Fruit fly (Drosophila melanogaster) whole organism, pupa: ENCODE measurements around the gene milt.

Experiments used
- CG10348 ChIP-seq: fragments of 200-800 bp; sonication (Bioruptor generic); IDR thresholded peaks from 2 replicates; pipeline ENCODE4 v1.3.6; 2022; ENCODE audit warnings: missing biosample characterization, missing genetic modification characterization
- CG12605 ChIP-seq: fragments of 200-800 bp; sonication (Bioruptor generic); IDR thresholded peaks from 2 replicates; pipeline ENCODE4 v1.3.6; 2022; ENCODE audit warnings: missing biosample characterization, missing genetic modification characterization
- CG13204 ChIP-seq: fragments of 200-800 bp; sonication (Bioruptor generic); optimal IDR thresholded peaks from 2 replicates; lab custom pipeline; 2018; ENCODE audit warnings: missing biosample characterization, mild to moderate bottlenecking, missing genetic modification characterization, moderate library complexity
- CG14655 ChIP-seq: fragments of 200-800 bp; sonication (Bioruptor generic); optimal IDR thresholded peaks from 3 replicates; lab custom pipeline; 2017; ENCODE audit warnings: mild to moderate bottlenecking, missing biosample characterization, missing genetic modification reagents, missing genetic modification characterization
- CG15710 ChIP-seq: fragments of 200-800 bp; sonication (Bioruptor generic); optimal IDR thresholded peaks from 2 replicates; lab custom pipeline; 2018; ENCODE audit warnings: missing biosample characterization, mild to moderate bottlenecking, missing genetic modification characterization, moderate library complexity
- CG17806 ChIP-seq: fragments of 200-800 bp; sonication (Bioruptor generic); optimal IDR thresholded peaks from 2 replicates; lab custom pipeline; 2018; ENCODE audit warnings: missing biosample characterization, mild to moderate bottlenecking, missing genetic modification characterization, moderate library complexity
- CG32121 ChIP-seq: fragments of 200-800 bp; sonication (Bioruptor generic); IDR thresholded peaks from 2 replicates; pipeline ENCODE4 v1.3.6; 2022; ENCODE audit warnings: missing biosample characterization, missing genetic modification characterization
- CG34367 ChIP-seq: fragments of 200-800 bp; sonication (Bioruptor generic); optimal IDR thresholded peaks from 2 replicates; lab custom pipeline; 2018; ENCODE audit warnings: missing biosample characterization, mild to moderate bottlenecking, missing genetic modification characterization
- CG4496 ChIP-seq: fragments of 200-800 bp; sonication (Bioruptor generic); IDR thresholded peaks from 3 replicates; pipeline ENCODE4 v1.3.6; 2022; ENCODE audit warnings: missing biosample characterization, missing genetic modification characterization
- CG8159 ChIP-seq: fragments of 200-800 bp; sonication (Bioruptor generic); optimal IDR thresholded peaks from 3 replicates; lab custom pipeline; 2018; ENCODE audit warnings: missing biosample characterization, mild to moderate bottlenecking, missing genetic modification characterization, moderate library complexity
- CG8301 ChIP-seq: fragments of 200-800 bp; sonication (Bioruptor generic); optimal IDR thresholded peaks from 2 replicates; lab custom pipeline; 2018; ENCODE audit warnings: missing biosample characterization, mild to moderate bottlenecking, missing genetic modification characterization
- CG9948 ChIP-seq: fragments of 200-800 bp; sonication (Bioruptor generic); optimal IDR thresholded peaks from 2 replicates; lab custom pipeline; 2018; ENCODE audit warnings: missing biosample characterization, mild to moderate bottlenecking, missing genetic modification characterization, moderate library complexity
- D1 ChIP-seq: fragments of 200-800 bp; sonication (Bioruptor generic); optimal IDR thresholded peaks from 2 replicates; lab custom pipeline; 2018; ENCODE audit warnings: missing biosample characterization, mild to moderate bottlenecking, missing genetic modification characterization, moderate library complexity
- EcR ChIP-seq: fragments of 200-800 bp; sonication (Bioruptor generic); optimal IDR thresholded peaks from 3 replicates; lab custom pipeline; 2019; ENCODE audit warnings: missing biosample characterization, missing genetic modification characterization, mild to moderate bottlenecking, moderate library complexity, missing genetic modification reagents
- Ets98B ChIP-seq: fragments of 200-800 bp; sonication (Bioruptor generic); IDR thresholded peaks from 2 replicates; pipeline ENCODE4 v1.3.6; 2022; ENCODE audit warnings: missing biosample characterization, missing genetic modification characterization
- Pif1A ChIP-seq: fragments of 200-800 bp; sonication (Bioruptor generic); optimal IDR thresholded peaks from 3 replicates; lab custom pipeline; 2016; ENCODE audit warnings: missing biosample characterization, missing genetic modification characterization
- Pif1B ChIP-seq: fragments of 200-800 bp; sonication (Bioruptor generic); optimal IDR thresholded peaks from 3 replicates; lab custom pipeline; 2016; ENCODE audit warnings: missing biosample characterization, missing genetic modification characterization
- Snoo ChIP-seq: fragments of 200-800 bp; sonication (Bioruptor generic); optimal IDR thresholded peaks from 3 replicates; lab custom pipeline; 2017; ENCODE audit warnings: missing biosample characterization, mild to moderate bottlenecking, missing genetic modification characterization, inconsistent platforms
- fd96Ca ChIP-seq: fragments of 200-800 bp; sonication (Bioruptor generic); IDR thresholded peaks from 3 replicates; pipeline ENCODE4 v1.3.6; 2022; ENCODE audit warnings: missing biosample characterization, missing genetic modification characterization
- gl ChIP-seq: fragments of 200-800 bp; sonication (Bioruptor generic); optimal IDR thresholded peaks from 2 replicates; lab custom pipeline; 2018; ENCODE audit warnings: missing biosample characterization, mild to moderate bottlenecking, missing genetic modification characterization
- rn ChIP-seq: fragments of 200-800 bp; sonication (Bioruptor generic); IDR thresholded peaks from 2 replicates; pipeline ENCODE4 v1.3.6; 2022; ENCODE audit warnings: missing biosample characterization, missing genetic modification characterization

milt gene

dm6 chr2L:7037773-7038327, at the start of gene milt:
TSS of gene milt (plus strand) at chr2L:7037823.
- no peak for TF ChIP-seq CG8159 (tag; lab: Kevin White, UChicago)
- peak; percentile 16; the same call in 1 of the 3 replicates for TF ChIP-seq CG4496

dm6 chr2L:6991085-6991484, 46.5 kb upstream of the milt start:
- TF ChIP-seq rn (GFP tag; lab: Robert Waterston, UW) = 0 out of 2 replicates have a peak, but pooled peaks have one; percentile 47
- peak; percentile 76 for TF ChIP-seq CG14655 (GFP tag; lab: Kevin White, UChicago)
- TF ChIP-seq Snoo (tag; lab: Kevin White, UChicago) = peak; percentile 33
- TF ChIP-seq D1 (tag; lab: Kevin White, UChicago) = no peak
- no peak for TF ChIP-seq CG13204 (GFP tag; lab: Kevin White, UChicago)
- peak; percentile 88 for TF ChIP-seq Ets98B (GFP tag; lab: Robert Waterston, UW)
- peak; percentile 77 for TF ChIP-seq CG12605 (GFP tag; lab: Robert Waterston, UW)
- peak; percentile 83 for TF ChIP-seq CG32121
- peak; percentile 67 for TF ChIP-seq CG8159 (tag; lab: Kevin White, UChicago)
- peak; percentile 87 for TF ChIP-seq fd96Ca (GFP tag; lab: Robert Waterston, UW)
- 0 out of 2 replicates have a peak, but pooled peaks have one; percentile 35 for TF ChIP-seq CG10348 (GFP tag; lab: Robert Waterston, UW)
- peak; percentile 61 for TF ChIP-seq CG15710 (tag; lab: Kevin White, UChicago)
- TF ChIP-seq CG8301 = peak; percentile 75
- peak; percentile 41 for TF ChIP-seq EcR (GFP tag; lab: Kevin White, UChicago)
- TF ChIP-seq CG34367 (tag; lab: Kevin White, UChicago) = peak; percentile 65
- peak; percentile 58 for TF ChIP-seq Pif1A (GFP tag; lab: Kevin White, UChicago)
- peak; percentile 23 for TF ChIP-seq gl (tag; lab: Kevin White, UChicago)
- peak; percentile 87 for TF ChIP-seq CG4496
- TF ChIP-seq CG17806 (tag; lab: Kevin White, UChicago) = peak; percentile 56
- peak; percentile 49 for TF ChIP-seq Pif1B
- TF ChIP-seq CG9948 (tag; lab: Kevin White, UChicago) = peak; percentile 38

dm6 chr2L:6998736-6999135, 38.9 kb upstream of the milt start:
- TF ChIP-seq CG8301 = no peak
- TF ChIP-seq CG8159 (tag; lab: Kevin White, UChicago) = no peak
- TF ChIP-seq Pif1B = no peak
- TF ChIP-seq fd96Ca (GFP tag; lab: Robert Waterston, UW) = no peak
- TF ChIP-seq Ets98B (GFP tag; lab: Robert Waterston, UW) = no peak
- no peak for TF ChIP-seq CG13204 (GFP tag; lab: Kevin White, UChicago)
- no peak for TF ChIP-seq CG10348 (GFP tag; lab: Robert Waterston, UW)

dm6 chr2L:7004304-7004703, 33.3 kb upstream of the milt start:
- TF ChIP-seq EcR (GFP tag; lab: Kevin White, UChicago) (peak; percentile 50), fd96Ca (GFP tag; lab: Robert Waterston, UW) (no peak), CG34367 (tag; lab: Kevin White, UChicago) (no peak)

dm6 chr2L:7005489-7005888, 32.1 kb upstream of the milt start:
- TF ChIP-seq EcR (GFP tag; lab: Kevin White, UChicago) = peak; percentile 20
- no peak for TF ChIP-seq rn (GFP tag; lab: Robert Waterston, UW)
- no peak for TF ChIP-seq Snoo (tag; lab: Kevin White, UChicago)
- TF ChIP-seq D1 (tag; lab: Kevin White, UChicago) = no peak

dm6 chr2L:7007564-7007963, 30.1 kb upstream of the milt start:
- no peak for TF ChIP-seq CG8159 (tag; lab: Kevin White, UChicago)
- no peak for TF ChIP-seq fd96Ca (GFP tag; lab: Robert Waterston, UW)
- no peak for TF ChIP-seq CG4496
- no peak for TF ChIP-seq CG15710 (tag; lab: Kevin White, UChicago)
- no peak for TF ChIP-seq CG13204 (GFP tag; lab: Kevin White, UChicago)
- TF ChIP-seq Pif1A (GFP tag; lab: Kevin White, UChicago) = no peak
- TF ChIP-seq EcR (GFP tag; lab: Kevin White, UChicago) = no peak
- TF ChIP-seq D1 (tag; lab: Kevin White, UChicago) = no peak
- no peak for TF ChIP-seq CG34367 (tag; lab: Kevin White, UChicago)

- TF ChIP-seq CG15710 (tag; lab: Kevin White, UChicago) (no peak), CG8159 (tag; lab: Kevin White, UChicago) (peak; percentile 8), Ets98B (GFP tag; lab: Robert Waterston, UW) (peak; percentile 53; the same call in 1 of the 2 replicates), CG4496 (0 out of 3 replicates have a peak, but pooled peaks have one; percentile 21), fd96Ca (GFP tag; lab: Robert Waterston, UW) (peak; percentile 28; the same call in 1 of the 3 replicates), CG13204 (GFP tag; lab: Kevin White, UChicago) (peak; percentile 26), EcR (GFP tag; lab: Kevin White, UChicago) (peak; percentile 33), Snoo (tag; lab: Kevin White, UChicago) (no peak), CG34367 (tag; lab: Kevin White, UChicago) (no peak)
Observed at dm6 chr2L:7009807-7010470, 27.7 kb upstream of the milt start, which contains the start of gene uif. TSS of gene uif (minus strand) at chr2L:7010359.
